Fruit fly (Drosophila melanogaster): ENCODE data around the gene tilB.

Gene tilB

DNA sequence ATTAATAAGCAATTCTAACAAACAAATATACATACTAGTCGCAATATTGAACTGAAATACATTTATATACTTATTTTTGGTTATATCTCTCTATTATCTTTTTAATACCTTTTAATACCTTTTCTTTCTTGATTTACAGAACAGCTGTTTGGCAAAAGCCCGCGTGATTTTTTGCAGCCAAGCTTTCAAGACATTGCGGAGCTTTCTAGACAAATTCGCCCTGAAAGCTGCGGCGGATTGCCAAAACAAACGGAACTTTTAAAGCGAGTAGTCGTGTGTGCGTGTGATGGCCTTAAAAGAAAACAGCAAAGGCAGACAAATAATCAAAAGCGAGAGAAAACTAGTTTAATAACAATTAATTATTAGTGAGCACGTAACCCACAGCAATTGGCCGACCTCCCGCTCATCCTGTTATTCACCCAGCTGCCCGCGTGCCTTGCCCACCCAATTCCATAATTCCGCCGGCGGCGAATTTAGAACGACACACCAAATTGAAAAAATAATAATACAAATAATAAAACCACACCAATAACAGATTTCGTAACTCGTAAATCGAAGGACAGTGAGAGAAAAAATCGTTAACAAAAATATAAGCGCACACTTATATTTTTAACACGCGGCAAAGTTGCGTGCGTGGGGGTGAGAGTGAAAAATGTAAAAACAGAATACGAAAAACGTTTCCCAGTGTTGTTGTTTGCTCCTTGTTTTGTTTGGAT lies 37.5 kb downstream of the tilB start (continued):
- TF ChIP-seq CG1832 (GFP tag; optimal IDR thresholded peaks at IDR 0.05) (no peak), CG3847 (GFP tag; IDR thresholded peaks at IDR 0.05) (no peak), Ets97D (GFP tag; optimal IDR thresholded peaks at IDR 0.05) (no peak), CG18619 (GFP tag; optimal IDR thresholded peaks at IDR 0.05) (no peak), Atf-2 (GFP tag; optimal IDR thresholded peaks at IDR 0.05) (no peak), chm (GFP tag; IDR thresholded peaks at IDR 0.05) (no peak), Pdp1 (GFP tag; optimal IDR thresholded peaks at IDR 0.05) (peak in 1 of 2 experiments; percentile 49), CG9727 (GFP tag; optimal IDR thresholded peaks at IDR 0.05) (no peak), Jarid2 (GFP tag; optimal IDR thresholded peaks at IDR 0.05) (no peak), CG13287 (GFP tag; IDR thresholded peaks at IDR 0.05; ENCODE audit: partially characterized antibody) (0 out of 2 replicates have a peak, but pooled peaks have one; percentile 19), exex (tag; optimal IDR thresholded peaks at IDR 0.05) (peak; percentile 28)

DNA sequence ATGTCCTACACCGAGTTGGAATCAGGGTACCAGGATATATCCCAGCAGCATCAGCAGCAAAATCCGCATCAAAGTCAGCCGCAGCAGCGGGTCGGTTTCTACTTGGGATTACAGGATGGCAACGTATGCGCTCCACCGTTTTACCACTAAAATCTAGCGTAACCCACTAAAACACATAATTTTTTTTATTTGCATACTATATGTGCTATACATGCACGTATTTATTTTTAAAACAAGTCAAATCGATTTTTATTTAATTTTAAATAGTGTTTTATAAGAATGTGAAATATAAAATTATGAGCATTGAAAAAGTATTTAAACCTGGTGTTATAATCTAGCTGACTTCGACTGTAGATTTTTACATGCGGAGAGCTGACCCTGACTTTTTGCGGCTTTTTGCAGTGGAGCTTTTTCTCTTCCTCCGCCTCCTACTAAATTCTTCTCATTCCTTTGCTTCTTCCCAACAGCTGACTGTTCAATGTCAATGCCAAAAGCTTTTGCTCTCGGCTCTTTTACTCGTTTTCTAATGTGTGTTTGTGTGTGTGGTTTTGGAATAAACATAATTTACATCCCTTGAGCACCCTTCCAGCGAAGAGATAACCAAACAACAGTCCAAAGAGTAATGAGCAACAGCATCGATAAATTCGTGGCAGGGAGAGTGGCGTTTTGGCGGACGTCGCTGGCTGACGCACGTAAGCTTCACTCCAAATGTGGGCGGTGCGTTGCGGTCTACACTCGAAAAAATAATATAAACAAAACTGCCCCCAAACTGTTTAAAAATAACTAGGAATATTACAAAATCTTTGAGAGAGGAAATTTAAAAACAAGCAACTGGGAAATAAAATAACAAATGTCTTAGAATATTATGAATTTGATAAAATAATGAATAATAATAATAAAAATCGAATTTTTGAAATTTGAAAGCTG lies 38.4 kb downstream of the tilB start:
- no peak for TF ChIP-seq HmgD (GFP tag; optimal IDR thresholded peaks at IDR 0.05)
- no peak for TF ChIP-seq HmgZ (tag; optimal IDR thresholded peaks at IDR 0.05)
- peak; percentile 6 for TF ChIP-seq CG12104 (GFP tag; optimal IDR thresholded peaks at IDR 0.05)
- no peak for TF ChIP-seq kay (GFP tag; optimal IDR thresholded peaks at IDR 0.05)
- TF ChIP-seq crp (GFP tag; optimal IDR thresholded peaks at IDR 0.05): peak in 1 of 2 experiments; percentile 63
- TF ChIP-seq CG8290 (GFP tag; optimal IDR thresholded peaks at IDR 0.05): no peak
- TF ChIP-seq CG8290 (tag; optimal IDR thresholded peaks at IDR 0.05): peak in 1 of 2 experiments; percentile 4
- peak; percentile 46 for TF ChIP-seq CG2712 (tag; optimal IDR thresholded peaks at IDR 0.05)
- no peak for TF ChIP-seq CG2116 (GFP tag; optimal IDR thresholded peaks at IDR 0.05)
- no peak for TF ChIP-seq CG10959 (GFP tag; IDR thresholded peaks at IDR 0.05)
- TF ChIP-seq CG12071 (GFP tag; optimal IDR thresholded peaks at IDR 0.05): peak; percentile 11
- peak; percentile 19; the same call in 1 of the 3 replicates for TF ChIP-seq ase (GFP tag; IDR thresholded peaks at IDR 0.05)
- TF ChIP-seq ranshi (GFP tag; IDR thresholded peaks at IDR 0.05): 0 out of 2 replicates have a peak, but pooled peaks have one; percentile 39
- peak; percentile 42; the same call in 1 of the 3 replicates for TF ChIP-seq Aef1 (GFP tag; IDR thresholded peaks at IDR 0.05)
- no peak for TF ChIP-seq CG1529 (GFP tag; optimal IDR thresholded peaks at IDR 0.05)
- TF ChIP-seq CG7556 (GFP tag; optimal IDR thresholded peaks at IDR 0.05): no peak
- no peak for TF ChIP-seq chn (GFP tag; optimal IDR thresholded peaks at IDR 0.05)
- TF ChIP-seq esg (GFP tag; conservative IDR thresholded peaks at IDR 0.05): no peak
- TF ChIP-seq B-H1 (GFP tag; IDR thresholded peaks at IDR 0.05): peak; percentile 42; the same call in 1 of the 3 replicates
- TF ChIP-seq Meics (GFP tag; optimal IDR thresholded peaks at IDR 0.05): peak; percentile 55
- TF ChIP-seq Mrtf (GFP tag; IDR thresholded peaks at IDR 0.05): peak; percentile 26; the same call in 1 of the 3 replicates
- peak; percentile 56; the same call in 1 of the 2 replicates for TF ChIP-seq vvl (GFP tag; IDR thresholded peaks at IDR 0.05)
- no peak for TF ChIP-seq CG11085 (GFP tag; IDR thresholded peaks at IDR 0.05)
- TF ChIP-seq chm (GFP tag; IDR thresholded peaks at IDR 0.05): 0 out of 2 replicates have a peak, but pooled peaks have one; percentile 32
- TF ChIP-seq CG5953 (GFP tag; IDR thresholded peaks at IDR 0.05): 0 out of 2 replicates have a peak, but pooled peaks have one; percentile 32
- TF ChIP-seq ttk (GFP tag; IDR thresholded peaks at IDR 0.05): peak; percentile 41; the same call in 1 of the 2 replicates
- TF ChIP-seq CG7839 (tag; optimal IDR thresholded peaks at IDR 0.05): peak; percentile 59
- peak; percentile 67; the same call in 1 of the 3 replicates for TF ChIP-seq CG11456 (GFP tag; IDR thresholded peaks at IDR 0.05)
- 0 out of 2 replicates have a peak, but pooled peaks have one; percentile 28 for TF ChIP-seq NFAT (GFP tag; IDR thresholded peaks at IDR 0.05)
- no peak for TF ChIP-seq run (tag; optimal IDR thresholded peaks at IDR 0.05)
- TF ChIP-seq ind (GFP tag; optimal IDR thresholded peaks at IDR 0.05): peak; percentile 39
- no peak for TF ChIP-seq Neu2 (GFP tag; optimal IDR thresholded peaks at IDR 0.05; ENCODE audit: borderline replicate concordance)
- TF ChIP-seq CG12391 (tag; optimal IDR thresholded peaks at IDR 0.05): peak; percentile 18
- TF ChIP-seq tio (GFP tag; optimal IDR thresholded peaks at IDR 0.05): no peak
- peak; percentile 51 for TF ChIP-seq nerfin-1 (tag; optimal IDR thresholded peaks at IDR 0.05)
- peak; percentile 22 for TF ChIP-seq Max (GFP tag; optimal IDR thresholded peaks at IDR 0.05)
